Fruit fly (Drosophila melanogaster) whole organism, wandering third instar larva: ENCODE results near the gene Atet.

ENCODE experiments used
- CrebA ChIP-seq: fragments of 200-800 bp; sonication (Bioruptor generic); optimal IDR thresholded peaks from 2 replicates; lab custom pipeline; 2016; ENCODE audit warnings: missing biosample characterization, mild to moderate bottlenecking, missing genetic modification characterization, borderline replicate concordance
- Hr78 ChIP-seq: fragments of >200 bp; optimal IDR thresholded peaks from 2 replicates; lab custom pipeline; 2017; ENCODE audit warnings: missing biosample characterization, missing genetic modification characterization
- Jra ChIP-seq: sonication (Bioruptor generic); optimal IDR thresholded peaks from 2 replicates; lab custom pipeline; 2016; ENCODE audit warnings: missing biosample characterization, missing genetic modification characterization
- N ChIP-seq: fragments of >200 bp; optimal IDR thresholded peaks from 2 replicates; lab custom pipeline; 2018; ENCODE audit warnings: missing biosample characterization, missing external identifiers, missing genetic modification characterization
- dl ChIP-seq, 2 experiments: fragments of 175-275, 200-275 bp in 1 of 2; fragments of 200-275 bp in 1 of 2; sonication (Bioruptor generic); optimal IDR thresholded peaks; lab custom pipeline; 2018; ENCODE audit warnings: mild to moderate bottlenecking in 2 of 2, missing biosample characterization in 2 of 2, missing genetic modification characterization in 2 of 2, moderate library complexity in 2 of 2; ENCODE audit not compliant: partially characterized antibody in 2 of 2, insufficient read depth in 1 of 2
- h ChIP-seq: fragments of 200-800 bp; sonication (Bioruptor generic); optimal IDR thresholded peaks from 3 replicates; lab custom pipeline; 2016; ENCODE audit warnings: missing biosample characterization, mild to moderate bottlenecking, missing genetic modification characterization
- pan ChIP-seq: fragments of >200 bp; optimal IDR thresholded peaks from 2 replicates; lab custom pipeline; 2017
- psq ChIP-seq: fragments of 200-800 bp; sonication (Bioruptor generic); optimal IDR thresholded peaks from 3 replicates; lab custom pipeline; 2017; ENCODE audit warnings: missing biosample characterization, mild to moderate bottlenecking, missing genetic modification characterization, moderate library complexity

- no peak for TF ChIP-seq dl (GFP tag; optimal IDR thresholded peaks at IDR 0.05; lab: Kevin White, UChicago; ENCODE audit: insufficient read depth in 1 of 2, partially characterized antibody in 2 of 2)
- no peak for TF ChIP-seq CrebA (GFP tag; lab: Kevin White, UChicago)
- TF ChIP-seq h = no peak
- TF ChIP-seq pan (lab: Kevin White, UChicago) = no peak
- TF ChIP-seq Jra (GFP tag; lab: Kevin White, UChicago) = no peak
- TF ChIP-seq Hr78 (GFP tag; lab: Kevin White, UChicago) = no peak
- no peak for TF ChIP-seq psq (GFP tag; lab: Kevin White, UChicago)
- no peak for TF ChIP-seq N
These were observed 1.3 kb downstream of the Atet start for dm6 chr2L:4334971-4335436.
